Worm (Caenorhabditis elegans) whole organism, midembryonic: ENCODE data around the gene C14B1.12.

ENCODE experiments used
- T22C8.4 ChIP-seq: fragments of 200-800 bp; sonication (Bioruptor generic); IDR thresholded peaks from 2 replicates; pipeline ENCODE4 v1.3.6; 2022; ENCODE audit warnings: missing genetic modification characterization, missing compliant biosample characterization
- cog-1 ChIP-seq: sonication (generic microtip); optimal IDR thresholded peaks from 2 replicates; lab custom pipeline; 2016; ENCODE audit warnings: missing genetic modification characterization, missing compliant biosample characterization
- flt-1 ChIP-seq: fragments of 200-800 bp; sonication (Bioruptor generic); IDR thresholded peaks from 2 replicates; pipeline ENCODE4 v1.3.6; 2022; ENCODE audit warnings: missing genetic modification characterization, missing compliant biosample characterization
- klf-2 ChIP-seq: fragments of 200-800 bp; sonication (Bioruptor generic); conservative IDR thresholded peaks from 2 replicates; pipeline ENCODE4 v1.3.6; 2022; ENCODE audit warnings: missing genetic modification reagents, missing genetic modification characterization, missing compliant biosample characterization
- med-1 ChIP-seq: sonication (generic microtip); optimal IDR thresholded peaks from 2 replicates; lab custom pipeline; 2017; ENCODE audit warnings: missing genetic modification characterization, mild to moderate bottlenecking, missing compliant biosample characterization, antibody characterized with exemption, missing genetic modification reagents; ENCODE audit not compliant: insufficient read depth
- ref-1 ChIP-seq: fragments of 200-800 bp; sonication (Bioruptor generic); conservative IDR thresholded peaks from 2 replicates; pipeline ENCODE4 v1.3.6; 2022; ENCODE audit warnings: missing genetic modification reagents, missing genetic modification characterization, missing compliant biosample characterization
- tab-1 ChIP-seq: fragments of 200-800 bp; sonication (Bioruptor generic); IDR thresholded peaks from 2 replicates; pipeline ENCODE4 v1.3.6; 2022; ENCODE audit warnings: missing genetic modification characterization, missing compliant biosample characterization
- ztf-23 ChIP-seq: fragments of 200-800 bp; sonication (Bioruptor generic); IDR thresholded peaks from 2 replicates; pipeline ENCODE4 v1.3.6; 2022; ENCODE audit warnings: missing genetic modification reagents, missing genetic modification characterization, missing compliant biosample characterization
- ztf-29 ChIP-seq: fragments of 200-800 bp; sonication (Bioruptor generic); IDR thresholded peaks from 2 replicates; pipeline ENCODE4 v1.3.6; 2022; ENCODE audit warnings: missing genetic modification reagents, missing genetic modification characterization, missing compliant biosample characterization

Gene C14B1.12

ce11 chrIII:3726443-3726842 is 1.7 kb upstream of the C14B1.12 start, which contains the start of gene gldi-5:
Gene gldi-5 (minus strand): TSS chrIII:3726500.
- TF ChIP-seq flt-1 (GFP tag; lab: Robert Waterston, UW): no peak
- no peak for TF ChIP-seq klf-2 (GFP tag; lab: Robert Waterston, UW)
- TF ChIP-seq tab-1 (GFP tag; lab: Robert Waterston, UW): no peak
- no peak for TF ChIP-seq ztf-23
- TF ChIP-seq cog-1: no peak
- no peak for TF ChIP-seq T22C8.4 (GFP tag; lab: Robert Waterston, UW)
- no peak for TF ChIP-seq ref-1 (GFP tag; lab: Robert Waterston, UW)
- TF ChIP-seq ztf-29: no peak
- TF ChIP-seq med-1 (GFP tag; lab: Kevin White, UChicago): no peak

ce11 chrIII:3723726-3724125 is 1.1 kb downstream of the C14B1.12 start:
- no peak for TF ChIP-seq ztf-29

DNA sequence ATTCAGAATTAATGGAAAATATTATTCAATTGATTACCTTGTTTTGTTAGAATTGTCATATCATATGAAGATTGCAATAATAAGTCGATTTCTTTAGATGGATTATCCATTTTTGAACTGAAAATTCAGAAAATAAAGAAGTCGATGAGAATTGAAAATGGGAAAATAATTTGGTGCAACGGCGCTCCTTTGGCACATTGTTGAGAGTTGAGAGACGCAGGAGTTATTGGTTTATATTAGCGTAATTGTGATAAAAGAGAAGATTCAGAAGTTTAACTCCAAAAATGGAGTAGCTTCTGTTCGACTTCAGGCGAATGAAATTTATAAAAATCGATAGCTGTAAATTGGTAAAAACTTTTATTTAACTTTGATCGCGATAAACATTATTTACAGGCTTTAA is 5.2 kb downstream of the C14B1.12 start, which contains the start of gene C14B1.8:
C14B1.8 (minus strand) TSS at position 117 of the 400 bp plus-strand sequence.
- TF ChIP-seq med-1 (GFP tag; lab: Kevin White, UChicago): no peak
- TF ChIP-seq tab-1 (GFP tag; lab: Robert Waterston, UW): no peak
- TF ChIP-seq ztf-23: no peak
- TF ChIP-seq flt-1 (GFP tag; lab: Robert Waterston, UW): no peak
- no peak for TF ChIP-seq ref-1 (GFP tag; lab: Robert Waterston, UW)
- no peak for TF ChIP-seq T22C8.4 (GFP tag; lab: Robert Waterston, UW)
- TF ChIP-seq ztf-29: no peak
- TF ChIP-seq klf-2 (GFP tag; lab: Robert Waterston, UW): no peak
- TF ChIP-seq cog-1: no peak

- TF ChIP-seq cog-1: peak; percentile 24
- TF ChIP-seq med-1 (GFP tag; lab: Kevin White, UChicago): no peak
- no peak for TF ChIP-seq flt-1 (GFP tag; lab: Robert Waterston, UW)
- TF ChIP-seq ztf-23: 0 out of 2 replicates have a peak, but pooled peaks have one; percentile 32
- 0 out of 2 replicates have a peak, but pooled peaks have one; percentile 51 for TF ChIP-seq klf-2 (GFP tag; lab: Robert Waterston, UW)
- no peak for TF ChIP-seq ref-1 (GFP tag; lab: Robert Waterston, UW)
- TF ChIP-seq tab-1 (GFP tag; lab: Robert Waterston, UW): no peak
Observed at ce11 chrIII:3716073-3716659, 8.6 kb downstream of the C14B1.12 start.

ce11 chrIII:3713163-3713562 is 11.6 kb downstream of the C14B1.12 start, which contains the start of gene nrde-1:
Gene nrde-1 (plus strand): TSS chrIII:3713463.
- TF ChIP-seq flt-1 (GFP tag; lab: Robert Waterston, UW) (no peak), ref-1 (GFP tag; lab: Robert Waterston, UW) (no peak), ztf-29 (no peak), cog-1 (no peak), T22C8.4 (GFP tag; lab: Robert Waterston, UW) (no peak)

DNA sequence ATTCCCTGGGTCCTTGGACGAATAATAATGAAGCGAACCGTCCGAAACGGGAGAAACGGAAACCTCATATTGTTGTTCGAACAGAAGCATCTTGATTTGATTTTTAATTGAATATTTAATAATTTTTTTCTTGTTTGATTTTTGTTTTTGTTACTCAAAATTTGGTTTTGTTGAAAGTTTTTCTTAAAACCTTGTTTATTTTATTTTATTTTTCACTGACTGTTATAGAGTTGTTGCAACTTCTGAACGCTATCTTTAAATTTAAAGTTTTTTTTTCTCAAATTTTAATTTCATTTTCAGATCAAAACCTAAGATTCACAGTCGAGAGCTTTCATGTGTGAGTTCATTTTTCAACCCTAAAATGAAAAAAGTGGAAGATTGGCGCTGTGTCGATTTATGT is 15.8 kb downstream of the C14B1.12 start, which contains the start of gene alkb-8:
alkb-8 (plus strand) TSS at position 301 of the 400 bp plus-strand sequence.
- no peak for TF ChIP-seq ztf-23
- TF ChIP-seq klf-2 (GFP tag; lab: Robert Waterston, UW): no peak
- no peak for TF ChIP-seq ref-1 (GFP tag; lab: Robert Waterston, UW)
- TF ChIP-seq T22C8.4 (GFP tag; lab: Robert Waterston, UW): no peak
- TF ChIP-seq cog-1: no peak
- no peak for TF ChIP-seq flt-1 (GFP tag; lab: Robert Waterston, UW)
- no peak for TF ChIP-seq med-1 (GFP tag; lab: Kevin White, UChicago)
- no peak for TF ChIP-seq ztf-29
- no peak for TF ChIP-seq tab-1 (GFP tag; lab: Robert Waterston, UW)

DNA sequence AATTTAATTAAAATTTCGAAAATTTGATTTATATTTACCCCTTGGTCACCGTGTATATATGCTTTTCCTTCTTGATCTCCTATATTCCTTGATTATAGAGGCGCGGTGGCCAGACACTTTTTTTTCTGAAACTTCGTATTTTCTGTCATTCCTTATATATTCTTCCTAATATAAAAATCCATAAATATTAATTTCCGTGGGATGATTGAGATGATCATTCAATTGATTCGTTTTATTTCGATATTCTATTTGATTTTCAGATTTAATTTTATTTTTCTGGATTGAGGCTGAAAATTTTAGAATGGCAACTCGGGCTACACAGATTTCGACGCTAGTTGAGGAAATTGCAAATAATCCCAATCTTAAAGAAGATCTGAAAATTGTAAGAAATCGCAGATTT is 18.2 kb downstream of the C14B1.12 start, which contains the start of gene dph-1:
dph-1 (plus strand) TSS at position 301 of the 400 bp plus-strand sequence.
- no peak for TF ChIP-seq tab-1 (GFP tag; lab: Robert Waterston, UW)
- no peak for TF ChIP-seq ztf-23
- no peak for TF ChIP-seq T22C8.4 (GFP tag; lab: Robert Waterston, UW)
- TF ChIP-seq ztf-29: no peak
- no peak for TF ChIP-seq med-1 (GFP tag; lab: Kevin White, UChicago)
- no peak for TF ChIP-seq cog-1
- TF ChIP-seq flt-1 (GFP tag; lab: Robert Waterston, UW): no peak
- TF ChIP-seq ref-1 (GFP tag; lab: Robert Waterston, UW): no peak
- no peak for TF ChIP-seq klf-2 (GFP tag; lab: Robert Waterston, UW)

- TF ChIP-seq T22C8.4 (GFP tag; lab: Robert Waterston, UW): no peak
- TF ChIP-seq ztf-29: no peak
Observed at ce11 chrIII:3704967-3705366, 19.8 kb downstream of the C14B1.12 start, which contains the start of gene wdr-5.1. Gene wdr-5.1 (plus strand): TSS chrIII:3705285.

DNA sequence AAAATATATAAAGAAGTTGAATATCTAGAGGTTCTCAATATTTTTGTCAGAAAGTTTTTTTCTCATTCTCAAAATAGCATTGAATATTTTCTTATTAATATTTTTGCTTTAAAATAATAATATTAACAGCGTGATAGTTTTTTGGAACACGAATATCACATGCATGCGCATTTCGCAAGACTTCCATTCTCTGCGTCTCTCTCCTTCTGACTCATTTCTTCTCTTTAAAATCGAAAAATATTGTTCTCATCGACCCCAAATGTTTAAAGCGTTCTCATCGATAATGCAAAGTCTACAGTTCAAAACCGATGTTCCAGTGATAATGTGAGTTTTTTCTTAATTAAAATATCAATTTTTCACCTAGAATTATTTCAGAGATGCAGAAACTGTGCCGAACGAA is 21.4 kb downstream of the C14B1.12 start, which contains the start of gene C14B1.3:
C14B1.3 (plus strand) TSS at position 168 of the 400 bp plus-strand sequence.
- TF ChIP-seq tab-1 (GFP tag; lab: Robert Waterston, UW) (no peak), ref-1 (GFP tag; lab: Robert Waterston, UW) (no peak), ztf-29 (no peak), ztf-23 (no peak), T22C8.4 (GFP tag; lab: Robert Waterston, UW) (no peak), med-1 (GFP tag; lab: Kevin White, UChicago) (no peak), klf-2 (GFP tag; lab: Robert Waterston, UW) (no peak)
